Worm (Caenorhabditis elegans) whole organism, early embryonic: ENCODE measurements around the gene perm-5.

ENCODE experiments used
- B0310.2 ChIP-seq: sonication (generic microtip); optimal IDR thresholded peaks from 2 replicates; lab custom pipeline; 2016; ENCODE audit warnings: mild to moderate bottlenecking, missing genetic modification characterization, missing compliant biosample characterization
- F13C5.2 ChIP-seq: sonication (generic microtip); optimal IDR thresholded peaks from 2 replicates; lab custom pipeline; 2017; ENCODE audit warnings: mild to moderate bottlenecking, missing genetic modification characterization, inconsistent platforms, missing compliant biosample characterization
- ama-1 ChIP-seq: fragments of 150-350 bp; optimal IDR thresholded peaks from 2 replicates; lab custom pipeline; 2014
- ceh-13 ChIP-seq: fragments of 200-800 bp; sonication (Bioruptor generic); optimal IDR thresholded peaks from 2 replicates; lab custom pipeline; 2018; ENCODE audit warnings: mild to moderate bottlenecking, missing genetic modification characterization, missing compliant biosample characterization
- ceh-36 ChIP-seq: sonication (generic microtip); optimal IDR thresholded peaks from 2 replicates; lab custom pipeline; 2016; ENCODE audit warnings: missing genetic modification characterization, inconsistent platforms, missing compliant biosample characterization
- ets-7 ChIP-seq: sonication (generic microtip); optimal IDR thresholded peaks from 2 replicates; lab custom pipeline; 2016; ENCODE audit warnings: missing genotype, missing genetic modification characterization, missing compliant biosample characterization
- flt-1 ChIP-seq: fragments of 200-800 bp; sonication (Bioruptor generic); IDR thresholded peaks from 2 replicates; pipeline ENCODE4 v1.3.6; 2022; ENCODE audit warnings: missing genetic modification characterization, missing compliant biosample characterization
- hmbx-1 ChIP-seq: sonication (generic microtip); optimal IDR thresholded peaks from 2 replicates; lab custom pipeline; 2016; ENCODE audit warnings: mild to moderate bottlenecking, missing genetic modification characterization, missing compliant biosample characterization
- hmg-4 ChIP-seq: fragments of 200-800 bp; sonication (Bioruptor generic); optimal IDR thresholded peaks from 2 replicates; lab custom pipeline; 2018; ENCODE audit warnings: mild to moderate bottlenecking, missing genetic modification characterization, missing compliant biosample characterization
- hnd-1 ChIP-seq: sonication (generic microtip); optimal IDR thresholded peaks from 2 replicates; lab custom pipeline; 2016; ENCODE audit warnings: missing genetic modification characterization, missing compliant biosample characterization
- pes-1 ChIP-seq: fragments of 200-800 bp; sonication (Bioruptor generic); IDR thresholded peaks from 2 replicates; pipeline ENCODE4 v1.3.6; 2022; ENCODE audit warnings: missing genetic modification reagents, missing genetic modification characterization, missing compliant biosample characterization
- tbx-11 ChIP-seq: fragments of 200-800 bp; sonication (Bioruptor generic); IDR thresholded peaks from 2 replicates; pipeline ENCODE4 v1.3.6; 2022; ENCODE audit warnings: missing genetic modification characterization, missing compliant biosample characterization
- tra-4 ChIP-seq: sonication (generic microtip); optimal IDR thresholded peaks from 2 replicates; lab custom pipeline; 2017; ENCODE audit warnings: missing genetic modification characterization, missing compliant biosample characterization

- no peak for TF ChIP-seq tbx-11 (GFP tag; lab: Robert Waterston, UW)
- no peak for TF ChIP-seq pes-1 (GFP tag; lab: Robert Waterston, UW)
- no peak for TF ChIP-seq hmg-4 (GFP tag; lab: Kevin White, UChicago)
- no peak for TF ChIP-seq ama-1
- no peak for TF ChIP-seq hmbx-1 (tag; lab: Kevin White, UChicago)
- no peak for TF ChIP-seq hnd-1 (tag; lab: Kevin White, UChicago)
- no peak for TF ChIP-seq ceh-36 (tag; lab: Kevin White, UChicago)
- no peak for TF ChIP-seq B0310.2 (tag; lab: Kevin White, UChicago)
- TF ChIP-seq ets-7 (tag; lab: Kevin White, UChicago): no peak
- no peak for TF ChIP-seq F13C5.2 (tag; lab: Kevin White, UChicago)
- no peak for TF ChIP-seq flt-1 (GFP tag; lab: Robert Waterston, UW)
- TF ChIP-seq ceh-13 (GFP tag; lab: Kevin White, UChicago): no peak
- TF ChIP-seq tra-4: no peak
Observed at ce11 chrIV:5655966-5656389, 47.3 kb downstream of the perm-5 start.
